Worm (Caenorhabditis elegans): ENCODE results near the gene sel-11.

sel-11 gene

ce11 chrV:11796343-11796742 lies 29.2 kb downstream of the sel-11 start:
- TF ChIP-seq mab-5 (tag; optimal IDR thresholded peaks at IDR 0.05) (no peak), lsy-2 (tag; optimal IDR thresholded peaks at IDR 0.05) (no peak), nhr-2 (tag; optimal IDR thresholded peaks at IDR 0.05) (no peak), M03D4.4 (tag; optimal IDR thresholded peaks at IDR 0.05) (no peak), unc-39 (tag; optimal IDR thresholded peaks at IDR 0.05) (no peak), nhr-12 (tag; optimal IDR thresholded peaks at IDR 0.05) (no peak), nhr-237 (tag; optimal IDR thresholded peaks at IDR 0.05) (no peak), drap-1 (GFP tag; optimal IDR thresholded peaks at IDR 0.05) (no peak), elt-3 (tag; optimal IDR thresholded peaks at IDR 0.05) (no peak), ceh-83 (GFP tag; optimal IDR thresholded peaks at IDR 0.05) (no peak), hlh-1 (tag; optimal IDR thresholded peaks at IDR 0.05) (no peak), nhr-28 (tag; optimal IDR thresholded peaks at IDR 0.05) (no peak), elt-1 (tag; optimal IDR thresholded peaks at IDR 0.05; ENCODE audit: borderline replicate concordance, insufficient read depth) (no peak), ceh-43 (GFP tag; optimal IDR thresholded peaks at IDR 0.05) (no peak), mls-2 (tag; optimal IDR thresholded peaks at IDR 0.05) (no peak)

ce11 chrV:11797272-11797855 lies 30.2 kb downstream of the sel-11 start:
- TF ChIP-seq ceh-39 (tag; optimal IDR thresholded peaks at IDR 0.05) (no peak), unc-39 (tag; optimal IDR thresholded peaks at IDR 0.05) (no peak), mep-1 (tag; optimal IDR thresholded peaks at IDR 0.05) (no peak), drap-1 (GFP tag; optimal IDR thresholded peaks at IDR 0.05) (no peak), tbx-8 (GFP tag; optimal IDR thresholded peaks at IDR 0.05) (no peak), nhr-12 (tag; optimal IDR thresholded peaks at IDR 0.05) (no peak), M03D4.4 (tag; optimal IDR thresholded peaks at IDR 0.05) (no peak), unc-120 (tag; optimal IDR thresholded peaks at IDR 0.05; ENCODE audit: poor library complexity, severe bottlenecking) (no peak), sem-2 (GFP tag; optimal IDR thresholded peaks at IDR 0.05) (no peak), elt-1 (tag; optimal IDR thresholded peaks at IDR 0.05; ENCODE audit: borderline replicate concordance, insufficient read depth) (no peak), elt-3 (tag; optimal IDR thresholded peaks at IDR 0.05) (no peak), hlh-1 (tag; optimal IDR thresholded peaks at IDR 0.05) (no peak), snpc-4 (tag; optimal IDR thresholded peaks at IDR 0.05) (no peak), sptf-1 (tag; optimal IDR thresholded peaks at IDR 0.05) (no peak)

DNA sequence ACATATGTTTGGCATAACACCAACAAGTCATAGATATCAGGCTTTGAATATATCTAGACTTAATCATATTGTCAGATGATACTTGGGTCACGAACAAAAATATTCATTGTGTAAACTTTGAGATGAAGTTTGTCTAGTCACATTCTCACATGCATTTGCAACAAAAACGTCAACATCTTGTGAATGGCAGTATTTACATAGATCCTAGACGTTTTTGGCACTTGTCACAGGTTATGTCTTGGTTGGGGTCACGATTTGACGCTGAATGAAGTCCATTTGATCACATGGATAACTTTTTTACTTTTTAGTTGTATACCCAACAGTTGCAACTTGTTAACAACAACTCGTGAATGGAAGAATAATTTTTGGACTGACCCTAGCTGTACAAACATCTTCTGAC lies 31.2 kb downstream of the sel-11 start:
- TF ChIP-seq sem-2 (GFP tag; optimal IDR thresholded peaks at IDR 0.05): no peak
- TF ChIP-seq nhr-237 (tag; optimal IDR thresholded peaks at IDR 0.05): no peak
- TF ChIP-seq bed-3 (GFP tag; optimal IDR thresholded peaks at IDR 0.05): no peak
- TF ChIP-seq blmp-1 (tag; optimal IDR thresholded peaks at IDR 0.05): no peak
- no peak for TF ChIP-seq unc-120 (tag; optimal IDR thresholded peaks at IDR 0.05; ENCODE audit: poor library complexity, severe bottlenecking)
- no peak for TF ChIP-seq mep-1 (tag; optimal IDR thresholded peaks at IDR 0.05)
- no peak for TF ChIP-seq tbx-8 (GFP tag; optimal IDR thresholded peaks at IDR 0.05)
- no peak for TF ChIP-seq lin-13 (tag; optimal IDR thresholded peaks at IDR 0.05)
- TF ChIP-seq nhr-2 (tag; optimal IDR thresholded peaks at IDR 0.05): no peak
- TF ChIP-seq sptf-1 (tag; optimal IDR thresholded peaks at IDR 0.05): no peak
- TF ChIP-seq ceh-83 (GFP tag; optimal IDR thresholded peaks at IDR 0.05): no peak
- no peak for TF ChIP-seq zip-8 (tag; optimal IDR thresholded peaks at IDR 0.05)
- no peak for TF ChIP-seq elt-3 (tag; optimal IDR thresholded peaks at IDR 0.05)
- no peak for TF ChIP-seq lin-32 (GFP tag; optimal IDR thresholded peaks at IDR 0.05)
- no peak for TF ChIP-seq nhr-12 (tag; optimal IDR thresholded peaks at IDR 0.05)
- TF ChIP-seq snpc-4 (tag; optimal IDR thresholded peaks at IDR 0.05): no peak
- TF ChIP-seq ces-1 (GFP tag; optimal IDR thresholded peaks at IDR 0.05): no peak

- TF ChIP-seq elt-3 (tag; optimal IDR thresholded peaks at IDR 0.05) (peak; percentile 37), sem-2 (GFP tag; optimal IDR thresholded peaks at IDR 0.05) (no peak), ces-1 (GFP tag; optimal IDR thresholded peaks at IDR 0.05) (no peak), nhr-237 (tag; optimal IDR thresholded peaks at IDR 0.05) (peak; percentile 38)
These were observed 32.2 kb downstream of the sel-11 start for ce11 chrV:11799252-11799822.

- TF ChIP-seq ham-2 (GFP tag; optimal IDR thresholded peaks at IDR 0.05) (no peak), M03D4.4 (tag; optimal IDR thresholded peaks at IDR 0.05) (no peak), flh-1 (GFP tag; optimal IDR thresholded peaks at IDR 0.05) (no peak), ces-1 (GFP tag; optimal IDR thresholded peaks at IDR 0.05) (no peak), ceh-83 (GFP tag; optimal IDR thresholded peaks at IDR 0.05) (no peak), nhr-12 (tag; optimal IDR thresholded peaks at IDR 0.05) (no peak), cnd-1 (tag; optimal IDR thresholded peaks at IDR 0.05) (no peak), nhr-76 (tag; optimal IDR thresholded peaks at IDR 0.05) (no peak), mls-2 (tag; optimal IDR thresholded peaks at IDR 0.05) (no peak), unc-62 (GFP tag; optimal IDR thresholded peaks at IDR 0.05) (no peak), nhr-28 (tag; optimal IDR thresholded peaks at IDR 0.05) (no peak), sem-2 (GFP tag; optimal IDR thresholded peaks at IDR 0.05) (no peak), ztf-11 (tag; optimal IDR thresholded peaks at IDR 0.05) (no peak), drap-1 (GFP tag; optimal IDR thresholded peaks at IDR 0.05) (no peak), blmp-1 (tag; optimal IDR thresholded peaks at IDR 0.05) (no peak), unc-120 (tag; optimal IDR thresholded peaks at IDR 0.05; ENCODE audit: poor library complexity, severe bottlenecking) (no peak)
These were observed 33.4 kb downstream of the sel-11 start for ce11 chrV:11800486-11800885.

All from whole organism, mixed stage, embryonic.